Fruit fly (Drosophila melanogaster): ENCODE results near the gene CG42458.

The CG42458 gene

DNA sequence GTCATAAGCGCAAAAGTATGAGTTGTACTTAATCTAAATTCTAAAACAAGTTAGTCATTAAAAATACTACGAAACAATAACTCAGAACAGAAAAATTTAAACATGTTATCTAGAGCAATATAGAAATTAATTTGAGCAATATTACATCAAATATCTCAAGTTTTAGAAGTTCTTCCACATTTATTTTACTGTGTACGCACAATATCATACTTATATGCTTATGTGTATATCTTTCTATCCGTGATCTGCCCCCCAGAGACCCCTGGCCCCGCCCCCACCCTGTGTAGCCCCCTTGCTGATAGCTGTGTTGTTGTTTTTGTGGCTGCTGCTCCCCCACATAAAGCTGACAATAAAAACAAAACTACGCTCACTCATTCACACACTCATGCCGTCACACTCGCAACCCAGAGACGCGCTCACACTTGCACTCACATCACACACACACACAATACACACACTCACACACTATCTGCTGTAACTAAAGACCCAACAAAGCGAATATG is 9.7 kb downstream of the CG42458 start (continued):
- TF ChIP-seq sr (GFP tag; IDR thresholded peaks at IDR 0.05) (peak; percentile 91), lab (GFP tag; optimal IDR thresholded peaks at IDR 0.05) (peak; percentile 4), CG13424 (tag; optimal IDR thresholded peaks at IDR 0.05) (peak; percentile 13), emc (GFP tag; optimal IDR thresholded peaks at IDR 0.05) (no peak), klu (GFP tag; IDR thresholded peaks at IDR 0.05) (peak; percentile 41), CG2199 (GFP tag; IDR thresholded peaks at IDR 0.05) (peak; percentile 57; the same call in 1 of the 3 replicates), CG9727 (GFP tag; optimal IDR thresholded peaks at IDR 0.05) (peak; percentile 9), ranshi (GFP tag; IDR thresholded peaks at IDR 0.05) (no peak), bowl (GFP tag; IDR thresholded peaks at IDR 0.05) (no peak), dmrt99B (tag; optimal IDR thresholded peaks at IDR 0.05) (peak; percentile 33), CG2678 (tag; optimal IDR thresholded peaks at IDR 0.05) (peak; percentile 48), Adf1 (GFP tag; IDR thresholded peaks at IDR 0.05) (peak; percentile 34; the same call in 1 of the 2 replicates), dysf (GFP tag; IDR thresholded peaks at IDR 0.05) (peak; percentile 41; the same call in 2 of the 3 replicates), CG17328 (GFP tag; IDR thresholded peaks at IDR 0.05) (peak; percentile 20; the same call in 1 of the 2 replicates), CG4424 (GFP tag; optimal IDR thresholded peaks at IDR 0.05) (peak; percentile 10), aop (GFP tag; IDR thresholded peaks at IDR 0.05) (no peak), Tbp (GFP tag; optimal IDR thresholded peaks at IDR 0.05) (no peak), CG4617 (GFP tag; optimal IDR thresholded peaks at IDR 0.05; ENCODE audit: borderline replicate concordance) (no peak), CoRest (tag; optimal IDR thresholded peaks at IDR 0.05) (peak; percentile 34), CG15696 (tag; optimal IDR thresholded peaks at IDR 0.05) (no peak), CG18011 (GFP tag; optimal IDR thresholded peaks at IDR 0.05) (no peak), CG17361 (GFP tag; IDR thresholded peaks at IDR 0.05) (peak; percentile 28; the same call in 1 of the 3 replicates), Gug (GFP tag; IDR thresholded peaks at IDR 0.05) (0 out of 4 replicates have a peak, but pooled peaks have one; percentile 6), CG14441 (GFP tag; IDR thresholded peaks at IDR 0.05) (peak; percentile 12; the same call in 1 of the 2 replicates), phol (tag; optimal IDR thresholded peaks at IDR 0.05) (peak; percentile 52), sug (tag; optimal IDR thresholded peaks at IDR 0.05) (peak; percentile 82), Oaz (GFP tag; IDR thresholded peaks at IDR 0.05) (no peak), Asciz (GFP tag; optimal IDR thresholded peaks at IDR 0.05) (peak; percentile 28), nmo (GFP tag; optimal IDR thresholded peaks at IDR 0.05) (peak; percentile 15), MBD-R2 (GFP tag; IDR thresholded peaks at IDR 0.05) (0 out of 2 replicates have a peak, but pooled peaks have one; percentile 12), CG14860 (GFP tag; IDR thresholded peaks at IDR 0.05; ENCODE audit: partially characterized antibody) (no peak), ato (GFP tag; IDR thresholded peaks at IDR 0.05; ENCODE audit: partially characterized antibody) (no peak), CG7839 (tag; optimal IDR thresholded peaks at IDR 0.05) (peak; percentile 27), sd (tag; optimal IDR thresholded peaks at IDR 0.05) (peak; percentile 28), pita (GFP tag; optimal IDR thresholded peaks at IDR 0.05) (no peak), abd-A (tag; optimal IDR thresholded peaks at IDR 0.05) (peak; percentile 19), exex (tag; optimal IDR thresholded peaks at IDR 0.05) (no peak), CG18619 (GFP tag; optimal IDR thresholded peaks at IDR 0.05) (peak; percentile 9), CG10321 (GFP tag; IDR thresholded peaks at IDR 0.05) (peak; percentile 6; the same call in 1 of the 2 replicates), CG31441 (GFP tag; IDR thresholded peaks at IDR 0.05) (peak; percentile 35; the same call in 1 of the 2 replicates), CG6683 (GFP tag; optimal IDR thresholded peaks at IDR 0.05) (no peak), CG12391 (tag; optimal IDR thresholded peaks at IDR 0.05) (peak; percentile 45), cato (GFP tag; optimal IDR thresholded peaks at IDR 0.05; ENCODE audit: borderline replicate concordance) (no peak), bcd (GFP tag; optimal IDR thresholded peaks at IDR 0.05) (peak; percentile 13), PHDP (tag; optimal IDR thresholded peaks at IDR 0.05) (peak; percentile 31), CG7372 (GFP tag; IDR thresholded peaks at IDR 0.05) (no peak), CG4360 (GFP tag; IDR thresholded peaks at IDR 0.05) (peak; percentile 82), Trl (optimal IDR thresholded peaks at IDR 0.05) (peak; percentile 24 to 50), Trl (GFP tag; optimal IDR thresholded peaks at IDR 0.05) (no peak), CG10543 (GFP tag; optimal IDR thresholded peaks at IDR 0.05) (peak; percentile 49)
